Worm (Caenorhabditis elegans) whole organism, young adult: ENCODE results near the gene ssup-72.

Source experiments
- T07F8.4 ChIP-seq: sonication (generic microtip); optimal IDR thresholded peaks from 2 replicates; lab custom pipeline; 2016; ENCODE audit warnings: mild to moderate bottlenecking, missing genetic modification characterization, moderate library complexity, missing compliant biosample characterization
- Y95B8A.8 ChIP-seq: fragments of 200-800 bp; sonication (Bioruptor generic); IDR thresholded peaks from 2 replicates; pipeline ENCODE4 v1.3.6; 2022; ENCODE audit warnings: missing genetic modification reagents, missing genetic modification characterization, missing compliant biosample characterization
- chd-7 ChIP-seq: sonication (generic microtip); optimal IDR thresholded peaks from 2 replicates; lab custom pipeline; 2016; ENCODE audit warnings: mild to moderate bottlenecking, missing genetic modification characterization, moderate library complexity, missing compliant biosample characterization
- mel-28 ChIP-seq: sonication (generic microtip); optimal IDR thresholded peaks from 2 replicates; lab custom pipeline; 2016; ENCODE audit warnings: borderline replicate concordance, mild to moderate bottlenecking, missing genetic modification characterization, missing compliant biosample characterization
- nfyb-1 ChIP-seq: fragments of 200-800 bp; sonication (Bioruptor generic); IDR thresholded peaks from 2 replicates; pipeline ENCODE4 v1.3.6; 2022; ENCODE audit warnings: missing genetic modification reagents, missing genetic modification characterization, missing compliant biosample characterization
- nhr-179 ChIP-seq: sonication (generic microtip); optimal IDR thresholded peaks from 2 replicates; lab custom pipeline; 2016; ENCODE audit warnings: mild to moderate bottlenecking, missing genetic modification characterization, missing compliant biosample characterization
- zim-3 ChIP-seq: sonication (generic microtip); optimal IDR thresholded peaks from 2 replicates; lab custom pipeline; 2017; ENCODE audit warnings: mild to moderate bottlenecking, missing genetic modification characterization, moderate library complexity, missing compliant biosample characterization
- ztf-3 ChIP-seq: fragments of 200-800 bp; sonication (Bioruptor generic); optimal IDR thresholded peaks from 2 replicates; lab custom pipeline; 2018; ENCODE audit warnings: mild to moderate bottlenecking, missing genetic modification characterization, missing compliant biosample characterization

ce11 chrII:6752027-6752426 lies 24.4 kb upstream of the ssup-72 start, which contains the start of gene F41G3.19:
- no peak for TF ChIP-seq chd-7 (tag; lab: Kevin White, UChicago)
- TF ChIP-seq nhr-179 (tag; lab: Kevin White, UChicago), result no peak
- TF ChIP-seq mel-28 (tag; lab: Kevin White, UChicago), result no peak
- no peak for TF ChIP-seq nfyb-1 (GFP tag; lab: Robert Waterston, UW)
- no peak for TF ChIP-seq Y95B8A.8 (GFP tag; lab: Robert Waterston, UW)
- TF ChIP-seq ztf-3 (GFP tag; lab: Kevin White, UChicago), result no peak
- TF ChIP-seq zim-3 (tag; lab: Kevin White, UChicago), result no peak
- TF ChIP-seq T07F8.4 (tag; lab: Kevin White, UChicago), result no peak
